Fruit fly (Drosophila melanogaster) whole organism, pupa: ENCODE measurements around the gene Adgf-C.
A peak's percentile ranks its signal among the peaks of the same experiment; 100 is the strongest.

Experiments
- CG10348 ChIP-seq: fragments of 200-800 bp; sonication (Bioruptor generic); IDR thresholded peaks from 2 replicates; pipeline ENCODE4 v1.3.6; 2022; ENCODE audit warnings: missing biosample characterization, missing genetic modification characterization
- CG12605 ChIP-seq: fragments of 200-800 bp; sonication (Bioruptor generic); IDR thresholded peaks from 2 replicates; pipeline ENCODE4 v1.3.6; 2022; ENCODE audit warnings: missing biosample characterization, missing genetic modification characterization
- CG13204 ChIP-seq: fragments of 200-800 bp; sonication (Bioruptor generic); optimal IDR thresholded peaks from 2 replicates; lab custom pipeline; 2018; ENCODE audit warnings: missing biosample characterization, mild to moderate bottlenecking, missing genetic modification characterization, moderate library complexity
- CG14655 ChIP-seq: fragments of 200-800 bp; sonication (Bioruptor generic); optimal IDR thresholded peaks from 3 replicates; lab custom pipeline; 2017; ENCODE audit warnings: mild to moderate bottlenecking, missing biosample characterization, missing genetic modification reagents, missing genetic modification characterization
- CG15710 ChIP-seq: fragments of 200-800 bp; sonication (Bioruptor generic); optimal IDR thresholded peaks from 2 replicates; lab custom pipeline; 2018; ENCODE audit warnings: missing biosample characterization, mild to moderate bottlenecking, missing genetic modification characterization, moderate library complexity
- CG17806 ChIP-seq: fragments of 200-800 bp; sonication (Bioruptor generic); optimal IDR thresholded peaks from 2 replicates; lab custom pipeline; 2018; ENCODE audit warnings: missing biosample characterization, mild to moderate bottlenecking, missing genetic modification characterization, moderate library complexity
- CG32121 ChIP-seq: fragments of 200-800 bp; sonication (Bioruptor generic); IDR thresholded peaks from 2 replicates; pipeline ENCODE4 v1.3.6; 2022; ENCODE audit warnings: missing biosample characterization, missing genetic modification characterization
- CG34367 ChIP-seq: fragments of 200-800 bp; sonication (Bioruptor generic); optimal IDR thresholded peaks from 2 replicates; lab custom pipeline; 2018; ENCODE audit warnings: missing biosample characterization, mild to moderate bottlenecking, missing genetic modification characterization
- CG4496 ChIP-seq: fragments of 200-800 bp; sonication (Bioruptor generic); IDR thresholded peaks from 3 replicates; pipeline ENCODE4 v1.3.6; 2022; ENCODE audit warnings: missing biosample characterization, missing genetic modification characterization
- CG8159 ChIP-seq: fragments of 200-800 bp; sonication (Bioruptor generic); optimal IDR thresholded peaks from 3 replicates; lab custom pipeline; 2018; ENCODE audit warnings: missing biosample characterization, mild to moderate bottlenecking, missing genetic modification characterization, moderate library complexity
- CG8301 ChIP-seq: fragments of 200-800 bp; sonication (Bioruptor generic); optimal IDR thresholded peaks from 2 replicates; lab custom pipeline; 2018; ENCODE audit warnings: missing biosample characterization, mild to moderate bottlenecking, missing genetic modification characterization
- CG9948 ChIP-seq: fragments of 200-800 bp; sonication (Bioruptor generic); optimal IDR thresholded peaks from 2 replicates; lab custom pipeline; 2018; ENCODE audit warnings: missing biosample characterization, mild to moderate bottlenecking, missing genetic modification characterization, moderate library complexity
- D1 ChIP-seq: fragments of 200-800 bp; sonication (Bioruptor generic); optimal IDR thresholded peaks from 2 replicates; lab custom pipeline; 2018; ENCODE audit warnings: missing biosample characterization, mild to moderate bottlenecking, missing genetic modification characterization, moderate library complexity
- EcR ChIP-seq: fragments of 200-800 bp; sonication (Bioruptor generic); optimal IDR thresholded peaks from 3 replicates; lab custom pipeline; 2019; ENCODE audit warnings: missing biosample characterization, missing genetic modification characterization, mild to moderate bottlenecking, moderate library complexity, missing genetic modification reagents
- Ets98B ChIP-seq: fragments of 200-800 bp; sonication (Bioruptor generic); IDR thresholded peaks from 2 replicates; pipeline ENCODE4 v1.3.6; 2022; ENCODE audit warnings: missing biosample characterization, missing genetic modification characterization
- Pif1A ChIP-seq: fragments of 200-800 bp; sonication (Bioruptor generic); optimal IDR thresholded peaks from 3 replicates; lab custom pipeline; 2016; ENCODE audit warnings: missing biosample characterization, missing genetic modification characterization
- Pif1B ChIP-seq: fragments of 200-800 bp; sonication (Bioruptor generic); optimal IDR thresholded peaks from 3 replicates; lab custom pipeline; 2016; ENCODE audit warnings: missing biosample characterization, missing genetic modification characterization
- Snoo ChIP-seq: fragments of 200-800 bp; sonication (Bioruptor generic); optimal IDR thresholded peaks from 3 replicates; lab custom pipeline; 2017; ENCODE audit warnings: missing biosample characterization, mild to moderate bottlenecking, missing genetic modification characterization, inconsistent platforms
- fd96Ca ChIP-seq: fragments of 200-800 bp; sonication (Bioruptor generic); IDR thresholded peaks from 3 replicates; pipeline ENCODE4 v1.3.6; 2022; ENCODE audit warnings: missing biosample characterization, missing genetic modification characterization
- gl ChIP-seq: fragments of 200-800 bp; sonication (Bioruptor generic); optimal IDR thresholded peaks from 2 replicates; lab custom pipeline; 2018; ENCODE audit warnings: missing biosample characterization, mild to moderate bottlenecking, missing genetic modification characterization
- rn ChIP-seq: fragments of 200-800 bp; sonication (Bioruptor generic); IDR thresholded peaks from 2 replicates; pipeline ENCODE4 v1.3.6; 2022; ENCODE audit warnings: missing biosample characterization, missing genetic modification characterization

The Adgf-C gene

DNA sequence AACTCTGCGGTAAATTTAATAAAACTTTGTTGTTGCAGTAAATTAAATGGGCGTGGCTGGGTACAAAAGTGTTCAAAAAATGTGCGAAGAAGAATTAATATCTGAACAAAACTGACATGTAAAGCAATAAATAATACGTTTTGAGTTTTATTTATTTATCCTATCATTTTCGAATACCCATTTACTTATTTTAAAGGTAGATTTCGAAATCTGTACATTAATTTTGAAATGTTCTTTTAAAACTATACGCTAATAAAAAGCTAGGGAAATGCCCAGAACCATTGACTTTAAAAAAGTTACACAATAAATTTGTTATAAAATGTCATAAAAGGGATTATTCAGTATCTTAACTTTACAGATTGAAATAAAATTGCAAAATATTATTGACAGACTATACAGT is 5.2 kb downstream of the Adgf-C start, which contains the start of the genes primo-1 and primo-2:
Gene primo-1, minus strand, starts transcription at position 101 of the 400 bp plus-strand sequence.
Gene primo-2, minus strand, starts transcription at position 101 of the 400 bp plus-strand sequence.
- no peak for TF ChIP-seq CG8159
- no peak for TF ChIP-seq CG4496 (GFP tag; lab: Robert Waterston, UW)
- TF ChIP-seq CG10348 (GFP tag; lab: Robert Waterston, UW) = no peak
- no peak for TF ChIP-seq Ets98B (GFP tag; lab: Robert Waterston, UW)
- no peak for TF ChIP-seq fd96Ca
- no peak for TF ChIP-seq CG34367 (tag; lab: Kevin White, UChicago)
- TF ChIP-seq gl = no peak
- no peak for TF ChIP-seq CG32121 (GFP tag; lab: Robert Waterston, UW)
- TF ChIP-seq CG8301 (tag; lab: Kevin White, UChicago) = no peak
- TF ChIP-seq, all 21 proteins: peak for 0

DNA sequence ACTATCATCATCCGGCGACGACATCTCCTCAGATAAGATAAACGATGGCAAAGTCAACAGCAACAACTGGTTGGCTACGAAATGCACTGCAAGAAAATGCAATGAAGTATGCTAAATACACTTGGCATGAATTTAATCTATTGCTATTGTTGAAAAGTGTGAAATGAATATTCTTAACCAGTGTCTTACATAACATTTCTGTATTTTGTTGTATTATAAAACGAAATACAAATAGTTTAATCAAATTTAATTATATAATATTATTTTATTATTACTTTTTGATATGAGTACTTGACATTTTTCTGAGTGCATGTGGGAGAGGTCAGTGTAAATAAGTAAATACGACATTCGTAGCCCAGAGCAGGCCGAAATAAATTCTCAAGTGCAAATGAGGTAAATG is 7.0 kb downstream of the Adgf-C start:
- peak; percentile 7 for TF ChIP-seq Pif1B (GFP tag; lab: Kevin White, UChicago)
- TF ChIP-seq Snoo (tag; lab: Kevin White, UChicago) = peak; percentile 28
- peak; percentile 64 for TF ChIP-seq CG15710 (tag; lab: Kevin White, UChicago)
- TF ChIP-seq fd96Ca = no peak
- peak; percentile 77 for TF ChIP-seq CG8159
- TF ChIP-seq gl = no peak
- no peak; the same call in 1 of the 2 replicates for TF ChIP-seq Ets98B (GFP tag; lab: Robert Waterston, UW)
- TF ChIP-seq CG4496 (GFP tag; lab: Robert Waterston, UW) = peak; percentile 44; the same call in 2 of the 3 replicates
- TF ChIP-seq CG12605 (GFP tag; lab: Robert Waterston, UW) = peak; percentile 38; the same call in 1 of the 2 replicates
- peak; percentile 69 for TF ChIP-seq CG9948 (tag; lab: Kevin White, UChicago)
- peak; percentile 60 for TF ChIP-seq CG17806 (tag; lab: Kevin White, UChicago)
- TF ChIP-seq CG14655 = peak; percentile 69
- no peak for TF ChIP-seq CG13204 (GFP tag; lab: Kevin White, UChicago)
- peak; percentile 54 for TF ChIP-seq CG34367 (tag; lab: Kevin White, UChicago)
- TF ChIP-seq D1 (tag; lab: Kevin White, UChicago) = no peak
- peak; percentile 18 for TF ChIP-seq Pif1A
- no peak for TF ChIP-seq EcR (GFP tag; lab: Kevin White, UChicago)
- TF ChIP-seq CG32121 (GFP tag; lab: Robert Waterston, UW) = peak; percentile 32; the same call in 1 of the 2 replicates
- TF ChIP-seq CG10348 (GFP tag; lab: Robert Waterston, UW) = no peak
- TF ChIP-seq rn (GFP tag; lab: Robert Waterston, UW) = no peak
- TF ChIP-seq CG8301 (tag; lab: Kevin White, UChicago) = peak; percentile 62

DNA sequence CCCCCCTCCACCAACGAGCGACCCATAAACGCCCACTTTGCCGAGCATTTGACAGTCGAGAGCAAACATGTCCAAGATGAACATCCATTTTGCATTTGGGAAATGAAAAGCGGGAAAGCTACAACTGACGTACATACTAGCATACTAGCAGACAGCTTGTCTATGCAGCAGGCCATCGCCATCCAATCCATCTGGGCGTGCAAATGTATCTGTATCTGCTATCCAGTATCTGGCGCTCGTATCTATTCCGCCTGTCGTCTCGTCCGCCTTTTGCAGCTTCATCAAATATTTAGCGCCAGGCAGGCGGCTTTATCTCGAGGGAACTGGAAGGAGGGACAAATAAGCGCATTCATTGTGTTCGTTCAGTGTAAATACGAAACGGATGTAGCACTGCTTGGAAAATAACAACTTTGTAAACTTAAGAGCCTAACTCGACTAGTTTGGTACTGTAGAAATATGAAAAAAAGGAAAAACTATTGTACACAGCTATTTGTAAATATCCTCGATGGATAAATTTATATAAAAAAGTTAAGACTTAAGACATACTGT is 7.5 kb downstream of the Adgf-C start:
- no peak for TF ChIP-seq CG9948 (tag; lab: Kevin White, UChicago)
- peak; percentile 39 for TF ChIP-seq Pif1A
- TF ChIP-seq CG15710 (tag; lab: Kevin White, UChicago) = no peak
- peak; percentile 52 for TF ChIP-seq Ets98B (GFP tag; lab: Robert Waterston, UW)
- TF ChIP-seq CG4496 (GFP tag; lab: Robert Waterston, UW) = peak; percentile 45; the same call in 2 of the 3 replicates
- no peak for TF ChIP-seq CG12605 (GFP tag; lab: Robert Waterston, UW)
- TF ChIP-seq CG34367 (tag; lab: Kevin White, UChicago) = no peak
- no peak for TF ChIP-seq D1 (tag; lab: Kevin White, UChicago)
- no peak for TF ChIP-seq CG32121 (GFP tag; lab: Robert Waterston, UW)
- TF ChIP-seq fd96Ca = no peak
- TF ChIP-seq CG10348 (GFP tag; lab: Robert Waterston, UW) = no peak
- TF ChIP-seq CG8159 = peak; percentile 20
- no peak for TF ChIP-seq CG17806 (tag; lab: Kevin White, UChicago)
- TF ChIP-seq CG8301 (tag; lab: Kevin White, UChicago) = no peak
- peak; percentile 9 for TF ChIP-seq Pif1B (GFP tag; lab: Kevin White, UChicago)
- TF ChIP-seq CG14655 = no peak
- TF ChIP-seq CG13204 (GFP tag; lab: Kevin White, UChicago) = no peak
- TF ChIP-seq Snoo (tag; lab: Kevin White, UChicago) = no peak
- TF ChIP-seq EcR (GFP tag; lab: Kevin White, UChicago) = no peak
- peak; percentile 16 for TF ChIP-seq gl
- TF ChIP-seq rn (GFP tag; lab: Robert Waterston, UW) = no peak

DNA sequence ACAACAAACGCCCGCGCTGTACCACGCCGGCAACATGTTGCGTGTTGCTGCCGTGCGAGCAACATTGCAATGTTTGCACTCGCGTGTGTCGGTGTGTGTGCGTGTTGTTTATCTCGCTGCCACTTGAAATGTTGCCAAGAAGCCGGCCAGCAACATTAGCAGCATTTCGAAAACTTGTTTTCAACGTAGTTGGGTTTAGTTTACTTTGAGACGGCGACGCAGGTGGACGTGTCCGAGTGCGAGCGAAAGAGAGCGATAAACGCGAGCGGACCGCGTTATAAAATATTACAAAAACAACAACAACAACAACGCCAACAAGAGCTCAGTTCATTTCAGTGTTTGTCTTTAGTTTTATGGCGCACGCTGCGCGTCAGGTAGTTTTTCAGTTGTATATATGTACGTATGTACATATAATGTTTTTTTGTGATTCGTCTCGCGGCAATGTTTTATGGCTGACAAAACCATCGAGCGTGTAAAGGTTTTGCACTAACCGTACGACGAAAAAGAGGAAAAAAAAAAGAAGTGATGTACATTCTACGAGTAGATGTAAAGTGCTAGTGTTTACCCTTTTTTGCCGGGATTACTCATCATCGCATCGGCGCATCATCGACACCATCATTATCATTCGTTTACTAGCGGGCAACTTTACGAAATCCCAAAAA is 8.6 kb downstream of the Adgf-C start, which contains the start of gene kmr:
Gene kmr, plus strand, starts transcription at position 196 of the 662 bp plus-strand sequence.
- TF ChIP-seq EcR (GFP tag; lab: Kevin White, UChicago) (peak; percentile 73), CG15710 (tag; lab: Kevin White, UChicago) (no peak), CG9948 (tag; lab: Kevin White, UChicago) (no peak), Snoo (tag; lab: Kevin White, UChicago) (no peak), CG8301 (tag; lab: Kevin White, UChicago) (no peak), CG12605 (GFP tag; lab: Robert Waterston, UW) (no peak; the same call in 1 of the 2 replicates), CG10348 (GFP tag; lab: Robert Waterston, UW) (no peak), CG34367 (tag; lab: Kevin White, UChicago) (no peak), Ets98B (GFP tag; lab: Robert Waterston, UW) (peak; percentile 62; the same call in 1 of the 2 replicates), CG8159 (no peak), CG13204 (GFP tag; lab: Kevin White, UChicago) (peak; percentile 65), CG17806 (tag; lab: Kevin White, UChicago) (no peak), Pif1A (peak; percentile 63), gl (peak; percentile 27), Pif1B (GFP tag; lab: Kevin White, UChicago) (peak; percentile 7), CG4496 (GFP tag; lab: Robert Waterston, UW) (peak; percentile 64; the same call in 2 of the 3 replicates), CG32121 (GFP tag; lab: Robert Waterston, UW) (peak; percentile 50)
